Worm (Caenorhabditis elegans): ENCODE results near the gene selt-1.2.

DNA sequence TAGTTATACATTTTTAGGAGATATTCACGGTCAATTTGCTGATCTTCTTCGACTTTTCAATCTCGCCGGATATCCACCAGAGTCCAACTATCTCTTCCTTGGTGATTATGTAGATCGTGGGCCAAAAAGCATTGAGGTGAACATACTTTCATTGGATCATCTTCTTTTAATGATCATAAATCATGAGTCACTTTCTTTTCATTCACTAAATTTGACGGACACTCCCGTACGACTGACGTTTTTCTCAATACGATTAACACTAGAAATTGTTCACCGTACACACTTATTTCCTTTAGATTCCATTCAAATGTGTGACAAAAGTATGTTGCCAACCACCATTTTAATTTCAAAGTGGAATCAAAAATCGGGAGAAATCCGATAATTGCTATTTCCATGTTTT lies 44.3 kb downstream of the selt-1.2 start:
- TF ChIP-seq eor-1 (tag; optimal IDR thresholded peaks at IDR 0.05): no peak
- no peak for TF ChIP-seq nhr-43 (tag; optimal IDR thresholded peaks at IDR 0.05; ENCODE audit: poor library complexity, severe bottlenecking)
- TF ChIP-seq unc-39 (tag; optimal IDR thresholded peaks at IDR 0.05): no peak
- TF ChIP-seq fkh-2 (tag; optimal IDR thresholded peaks at IDR 0.05): no peak
- TF ChIP-seq ama-1 (optimal IDR thresholded peaks at IDR 0.05): no peak
- TF ChIP-seq egl-27 (tag; optimal IDR thresholded peaks at IDR 0.05): no peak
- no peak for TF ChIP-seq nhr-12 (tag; optimal IDR thresholded peaks at IDR 0.05)
- TF ChIP-seq nhr-23 (tag; optimal IDR thresholded peaks at IDR 0.05): no peak
- no peak for TF ChIP-seq elt-3 (tag; optimal IDR thresholded peaks at IDR 0.05)

All from whole organism, L3 larva.